Worm (Caenorhabditis elegans) whole organism, L1 larva: ENCODE measurements around the gene str-232.
"Not testable (repeated sequence)": the region's sequence is repeated elsewhere in the genome, so short reads cannot be mapped to it uniquely, and the experiment has no call there.

Experiments
- C04F5.9 ChIP-seq: sonication (generic microtip); optimal IDR thresholded peaks from 2 replicates; lab custom pipeline; 2016; ENCODE audit warnings: missing genetic modification characterization, missing compliant biosample characterization
- C16A3.4 ChIP-seq: fragments of 150-350 bp; optimal IDR thresholded peaks from 2 replicates; lab custom pipeline; 2014; ENCODE audit warnings: missing biosample characterization, missing genetic modification characterization
- Y116A8C.19 ChIP-seq: sonication (generic microtip); optimal IDR thresholded peaks from 2 replicates; lab custom pipeline; 2016; ENCODE audit warnings: missing compliant biosample characterization, missing genetic modification characterization, borderline replicate concordance
- alr-1 ChIP-seq: fragments of 200-800 bp; sonication (Bioruptor generic); optimal IDR thresholded peaks from 2 replicates; lab custom pipeline; 2018; ENCODE audit warnings: borderline replicate concordance, mild to moderate bottlenecking, missing genetic modification characterization, missing compliant biosample characterization
- aly-2 ChIP-seq: fragments of 150-350 bp; optimal IDR thresholded peaks from 2 replicates; lab custom pipeline; 2014; ENCODE audit warnings: missing biosample characterization, missing genetic modification characterization
- ceh-90 ChIP-seq: sonication (generic microtip); optimal IDR thresholded peaks from 2 replicates; lab custom pipeline; 2016; ENCODE audit warnings: missing genetic modification characterization, missing compliant biosample characterization
- efl-1 ChIP-seq, 4 experiments: fragments of 150-350 bp; optimal IDR thresholded peaks in 3 of 4; peaks in 1 of 4; 1 replicate in 1 of 4; 2 replicates in 3 of 4; lab custom pipeline; 2014; ENCODE audit warnings: missing biosample characterization in 2 of 4, missing genetic modification characterization in 2 of 4, missing genetic modification reagents in 2 of 4
- efl-3 ChIP-seq: fragments of 200-800 bp; sonication (Bioruptor generic); optimal IDR thresholded peaks from 2 replicates; lab custom pipeline; 2018; ENCODE audit warnings: mild to moderate bottlenecking, missing genetic modification characterization, missing compliant biosample characterization
- egl-13 ChIP-seq: sonication (generic microtip); optimal IDR thresholded peaks from 2 replicates; lab custom pipeline; 2016; ENCODE audit warnings: missing genotype, missing genetic modification reagents, missing genetic modification characterization, missing compliant biosample characterization
- egl-27 ChIP-seq, 2 experiments: fragments of 150-350 bp in 1 of 2; sonication (generic microtip); optimal IDR thresholded peaks; 3 replicates each; lab custom pipeline; 2017 to 2018; ENCODE audit warnings: missing biosample characterization in 2 of 2, missing genetic modification characterization in 2 of 2, missing genetic modification reagents in 2 of 2
- elt-2 ChIP-seq: sonication (generic microtip); optimal IDR thresholded peaks from 2 replicates; lab custom pipeline; 2016; ENCODE audit warnings: missing genetic modification characterization, mild to moderate bottlenecking, inconsistent platforms, missing compliant biosample characterization, missing genetic modification reagents
- elt-3 ChIP-seq, 6 experiments: fragments of 150-350 bp in 1 of 6; sonication (generic microtip); optimal IDR thresholded peaks; 2 replicates each; lab custom pipeline; 2017 to 2018; ENCODE audit warnings: missing biosample characterization in 6 of 6, missing genetic modification characterization in 6 of 6, inconsistent platforms in 1 of 6
- fkh-8 ChIP-seq: sonication (generic microtip); optimal IDR thresholded peaks from 2 replicates; lab custom pipeline; 2016; ENCODE audit warnings: mild to moderate bottlenecking, missing genetic modification characterization, missing compliant biosample characterization
- fos-1 ChIP-seq: fragments of 150-350 bp; optimal IDR thresholded peaks from 2 replicates; lab custom pipeline; 2014; ENCODE audit warnings: missing biosample characterization, missing genetic modification characterization
- hlh-4 ChIP-seq: sonication (generic microtip); optimal IDR thresholded peaks from 2 replicates; lab custom pipeline; 2016; ENCODE audit warnings: mild to moderate bottlenecking, missing genetic modification characterization, missing compliant biosample characterization
- hpl-2 ChIP-seq: fragments of 150-350 bp; optimal IDR thresholded peaks from 2 replicates; lab custom pipeline; 2014; ENCODE audit warnings: missing biosample characterization, missing genetic modification reagents, missing genetic modification characterization
- irx-1 ChIP-seq: sonication (generic microtip); optimal IDR thresholded peaks from 2 replicates; lab custom pipeline; 2016; ENCODE audit warnings: missing genetic modification characterization, missing compliant biosample characterization
- lin-15B ChIP-seq: fragments of 150-350 bp; sonication (generic microtip); optimal IDR thresholded peaks from 3 replicates; lab custom pipeline; 2014; ENCODE audit warnings: missing biosample characterization, missing genetic modification characterization
- lin-35 ChIP-seq, 2 experiments: fragments of 150-350 bp; optimal IDR thresholded peaks; 2 replicates each; lab custom pipeline; 2014; ENCODE audit warnings: missing biosample characterization in 2 of 2, missing genetic modification characterization in 2 of 2, missing genetic modification reagents in 2 of 2
- lin-39 ChIP-seq: fragments of 150-350 bp; optimal IDR thresholded peaks from 2 replicates; lab custom pipeline; 2014; ENCODE audit warnings: missing biosample characterization, missing genetic modification reagents, missing genetic modification characterization
- lir-3 ChIP-seq: sonication (generic microtip); optimal IDR thresholded peaks from 2 replicates; lab custom pipeline; 2016; ENCODE audit warnings: mild to moderate bottlenecking, missing genetic modification characterization, moderate library complexity, missing compliant biosample characterization; ENCODE audit not compliant: poor library complexity
- lsy-2 ChIP-seq, 2 experiments: fragments of 150-350 bp; optimal IDR thresholded peaks; 2 replicates each; lab custom pipeline; 2014; ENCODE audit warnings: missing biosample characterization in 2 of 2, missing genetic modification characterization in 2 of 2
- mdl-1 ChIP-seq, 2 experiments: fragments of 150-350 bp; optimal IDR thresholded peaks; 2 replicates each; lab custom pipeline; 2014 to 2017; ENCODE audit warnings: missing biosample characterization in 2 of 2, missing genetic modification characterization in 2 of 2, inconsistent platforms in 1 of 2
- nhr-237 ChIP-seq: fragments of 150-350 bp; optimal IDR thresholded peaks from 2 replicates; lab custom pipeline; 2014; ENCODE audit warnings: missing biosample characterization, missing genetic modification characterization
- nhr-77 ChIP-seq: fragments of 150-350 bp; optimal IDR thresholded peaks from 2 replicates; lab custom pipeline; 2014; ENCODE audit warnings: missing biosample characterization, missing genetic modification characterization
- pqm-1 ChIP-seq: sonication (generic microtip); optimal IDR thresholded peaks from 3 replicates; lab custom pipeline; 2017; ENCODE audit warnings: missing biosample characterization, missing genetic modification characterization
- snpc-4 ChIP-seq: fragments of 150-350 bp; optimal IDR thresholded peaks from 2 replicates; lab custom pipeline; 2014; ENCODE audit warnings: missing biosample characterization, missing genetic modification characterization
- tbx-2 ChIP-seq: sonication (generic microtip); optimal IDR thresholded peaks from 2 replicates; lab custom pipeline; 2016; ENCODE audit warnings: missing genetic modification characterization, missing compliant biosample characterization
- tlp-1 ChIP-seq: fragments of 150-350 bp; optimal IDR thresholded peaks from 2 replicates; lab custom pipeline; 2014; ENCODE audit warnings: missing biosample characterization, missing genetic modification characterization
- unc-62 ChIP-seq: fragments of 150-350 bp; optimal IDR thresholded peaks from 2 replicates; lab custom pipeline; 2014; ENCODE audit warnings: missing biosample characterization, missing genetic modification reagents, missing genetic modification characterization
- xbp-1 ChIP-seq: sonication (generic microtip); optimal IDR thresholded peaks from 2 replicates; lab custom pipeline; 2016; ENCODE audit warnings: missing genetic modification characterization, missing compliant biosample characterization
- ztf-4 ChIP-seq: fragments of 150-350 bp; optimal IDR thresholded peaks from 2 replicates; lab custom pipeline; 2014; ENCODE audit warnings: missing biosample characterization, missing genetic modification characterization

str-232 gene

ce11 chrV:16000433-16000832 lies 15.1 kb downstream of the str-232 start, which contains the start of gene nhr-50 (continued):
- TF ChIP-seq lin-15B (tag; lab: Kevin White, UChicago) (no peak), tbx-2 (tag; lab: Kevin White, UChicago) (peak; percentile 11), fos-1 (tag; lab: Kevin White, UChicago) (peak; percentile 91)
- TF ChIP-seq, all 84 proteins: peak for 33

ce11 chrV:15996655-15997186 lies 18.8 kb downstream of the str-232 start, which contains the start of the genes C06C6.9 and C06C6.8:
Gene C06C6.9 (minus strand): TSS chrV:15996755.
Gene C06C6.8 (plus strand): TSS chrV:15997136.
- TF ChIP-seq lin-15B (tag; lab: Kevin White, UChicago): no peak
- no peak for TF ChIP-seq efl-1 (optimal IDR thresholded peaks at IDR 0.05; lab: Kevin White, UChicago)
- TF ChIP-seq efl-1 (GFP tag; optimal IDR thresholded peaks at IDR 0.05 in 1 of 2; lab: Kevin White, UChicago): peak in 1 of 2 experiments; percentile 70
- TF ChIP-seq C16A3.4 (tag; lab: Kevin White, UChicago): no peak

- not testable (repeated sequence) for TF ChIP-seq egl-13 (tag; lab: Kevin White, UChicago); C16A3.4 (tag; lab: Kevin White, UChicago); lin-39
Measured at ce11 chrV:15991850-15992249, 23.7 kb downstream of the str-232 start, which contains the start of gene C06C6.7. Gene C06C6.7 (plus strand): TSS chrV:15992150.

- TF ChIP-seq lir-3 (tag; lab: Kevin White, UChicago) (no peak), lin-35 (GFP tag; optimal IDR thresholded peaks at IDR 0.05; lab: Kevin White, UChicago) (no peak), xbp-1 (tag; lab: Kevin White, UChicago) (no peak), ztf-4 (tag; lab: Kevin White, UChicago) (no peak), lsy-2 (tag; optimal IDR thresholded peaks at IDR 0.05; lab: Kevin White, UChicago) (no peak), aly-2 (tag; lab: Kevin White, UChicago) (no peak), tlp-1 (tag; lab: Kevin White, UChicago) (no peak), nhr-77 (tag; lab: Kevin White, UChicago) (no peak), Y116A8C.19 (tag; lab: Kevin White, UChicago) (no peak), efl-3 (GFP tag; lab: Kevin White, UChicago) (no peak), efl-1 (optimal IDR thresholded peaks at IDR 0.05; lab: Kevin White, UChicago) (no peak), efl-1 (GFP tag; optimal IDR thresholded peaks at IDR 0.05 in 1 of 2; lab: Kevin White, UChicago) (no peak), hlh-4 (no peak)
Measured at ce11 chrV:15988074-15988473, 27.5 kb downstream of the str-232 start, which contains the start of gene F36G9.15. Gene F36G9.15 (minus strand): TSS chrV:15988174.

ce11 chrV:15982733-15983344 lies 32.7 kb downstream of the str-232 start, which contains the start of the genes fbxa-99 and F36G9.13:
Gene fbxa-99 (minus strand): TSS chrV:15982854.
Gene F36G9.13 (plus strand): TSS chrV:15983294.
- TF ChIP-seq lin-35 (GFP tag; optimal IDR thresholded peaks at IDR 0.05; lab: Kevin White, UChicago): peak in 1 of 2 experiments; percentile 12
- no peak for TF ChIP-seq alr-1 (tag; lab: Kevin White, UChicago)
- TF ChIP-seq elt-2 (tag; lab: Kevin White, UChicago): peak; percentile 72
- TF ChIP-seq snpc-4 (tag; lab: Kevin White, UChicago): peak; percentile 67
- TF ChIP-seq mdl-1 (tag; optimal IDR thresholded peaks at IDR 0.05; lab: Kevin White, UChicago): no peak
- TF ChIP-seq egl-27 (tag; optimal IDR thresholded peaks at IDR 0.05; lab: Kevin White, UChicago): no peak
- TF ChIP-seq C04F5.9 (tag; lab: Kevin White, UChicago): no peak
- TF ChIP-seq, all 84 proteins: peak for 3

ce11 chrV:15978232-15978764 lies 37.3 kb downstream of the str-232 start, which contains the start of gene oac-20:
Gene oac-20 (plus strand): TSS chrV:15978714.
- TF ChIP-seq fkh-8 (tag; lab: Kevin White, UChicago) (no peak), irx-1 (tag; lab: Kevin White, UChicago) (no peak), pqm-1 (tag; lab: Kevin White, UChicago) (no peak), elt-3 (tag; optimal IDR thresholded peaks at IDR 0.05; lab: Kevin White, UChicago) (no peak), nhr-237 (tag; lab: Kevin White, UChicago) (no peak), unc-62 (GFP tag; lab: Kevin White, UChicago) (no peak), ceh-90 (tag; lab: Kevin White, UChicago) (no peak), hpl-2 (GFP tag; lab: Kevin White, UChicago) (no peak), elt-2 (tag; lab: Kevin White, UChicago) (peak; percentile 84)
